Fruit fly (Drosophila melanogaster): Measurements from ENCODE around the gene CG12502.

DNA sequence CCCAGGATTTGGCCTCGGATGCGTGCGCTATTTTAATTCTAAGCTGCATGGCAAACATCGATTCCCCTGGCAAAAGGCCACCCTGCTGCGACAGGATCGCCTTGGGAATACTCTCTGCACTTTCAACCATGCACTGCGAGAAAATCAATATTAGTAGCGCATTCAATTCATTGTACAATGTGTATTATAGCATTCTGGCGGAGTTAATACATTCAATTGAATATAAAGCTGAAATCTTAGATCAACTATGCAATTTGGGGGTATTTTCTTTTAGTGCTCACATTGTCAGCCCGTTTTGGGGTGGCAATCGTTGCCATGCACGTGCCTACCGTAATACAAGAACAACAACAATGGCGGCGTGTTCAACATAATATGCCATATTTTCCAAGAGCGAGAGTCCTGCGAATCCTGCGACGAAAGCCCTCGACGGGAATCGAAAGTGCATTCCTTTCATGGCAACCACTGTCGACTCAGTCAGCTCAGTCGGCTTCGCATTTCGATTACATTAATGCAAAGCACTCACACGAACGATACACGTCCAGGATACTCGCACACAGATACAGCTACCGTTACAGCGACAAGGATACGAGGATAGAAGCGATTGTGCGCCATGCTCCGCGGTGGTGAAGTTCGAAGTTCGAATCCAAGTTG, 42.6 kb downstream of the CG12502 start:
- no peak for TF ChIP-seq CG8478 (optimal IDR thresholded peaks at IDR 0.05)
- TF ChIP-seq CTCF (optimal IDR thresholded peaks at IDR 0.05) = no peak

Data from S2 (cell line).